Worm (Caenorhabditis elegans) whole organism, mixed stage, embryonic: ENCODE data around the gene ZK666.11.
A peak's percentile ranks its signal among the peaks of the same experiment; 100 is the strongest.

Experiments
- M03D4.4 ChIP-seq: sonication (generic microtip); optimal IDR thresholded peaks from 2 replicates; lab custom pipeline; 2017; ENCODE audit warnings: mild to moderate bottlenecking, missing genetic modification characterization, missing compliant biosample characterization
- bed-3 ChIP-seq: fragments of 200-800 bp; sonication (Bioruptor generic); optimal IDR thresholded peaks from 3 replicates; lab custom pipeline; 2018; ENCODE audit warnings: mild to moderate bottlenecking, missing genetic modification characterization, moderate library complexity, missing compliant biosample characterization
- blmp-1 ChIP-seq: fragments of 150-350 bp; optimal IDR thresholded peaks from 2 replicates; lab custom pipeline; 2014; ENCODE audit warnings: missing biosample characterization, missing genetic modification characterization
- ceh-43 ChIP-seq: fragments of 200-800 bp; sonication (Bioruptor generic); optimal IDR thresholded peaks from 2 replicates; lab custom pipeline; 2018; ENCODE audit warnings: mild to moderate bottlenecking, missing genetic modification characterization, moderate library complexity, missing compliant biosample characterization
- ceh-83 ChIP-seq: fragments of 200-800 bp; sonication (Bioruptor generic); optimal IDR thresholded peaks from 2 replicates; lab custom pipeline; 2018; ENCODE audit warnings: mild to moderate bottlenecking, missing genetic modification characterization, missing compliant biosample characterization
- ces-1 ChIP-seq: fragments of 150-350 bp; optimal IDR thresholded peaks from 2 replicates; lab custom pipeline; 2014; ENCODE audit warnings: missing biosample characterization, missing genetic modification reagents, missing genetic modification characterization
- cnd-1 ChIP-seq: fragments of 200-800 bp; sonication (Bioruptor generic); optimal IDR thresholded peaks from 2 replicates; lab custom pipeline; 2018; ENCODE audit warnings: mild to moderate bottlenecking, missing genetic modification characterization, missing compliant biosample characterization
- drap-1 ChIP-seq: fragments of 200-800 bp; sonication (Bioruptor generic); optimal IDR thresholded peaks from 3 replicates; lab custom pipeline; 2018; ENCODE audit warnings: mild to moderate bottlenecking, missing genetic modification characterization, missing compliant biosample characterization
- elt-1 ChIP-seq: sonication (generic microtip); optimal IDR thresholded peaks from 2 replicates; lab custom pipeline; 2017; ENCODE audit warnings: missing genetic modification characterization, mild to moderate bottlenecking, missing compliant biosample characterization, antibody characterized with exemption, moderate library complexity, borderline replicate concordance; ENCODE audit not compliant: insufficient read depth
- elt-3 ChIP-seq: fragments of 150-350 bp; optimal IDR thresholded peaks from 2 replicates; lab custom pipeline; 2014; ENCODE audit warnings: missing biosample characterization, missing genetic modification characterization
- flh-1 ChIP-seq: fragments of 200-800 bp; sonication (Bioruptor generic); optimal IDR thresholded peaks from 2 replicates; lab custom pipeline; 2018; ENCODE audit warnings: mild to moderate bottlenecking, missing genetic modification characterization, moderate library complexity, missing compliant biosample characterization
- ham-2 ChIP-seq: fragments of 200-800 bp; sonication (Bioruptor generic); optimal IDR thresholded peaks from 2 replicates; lab custom pipeline; 2018; ENCODE audit warnings: mild to moderate bottlenecking, missing genetic modification characterization, missing compliant biosample characterization
- hlh-1 ChIP-seq: fragments of 150-350 bp; optimal IDR thresholded peaks from 2 replicates; lab custom pipeline; 2014; ENCODE audit warnings: missing biosample characterization, missing genetic modification reagents, missing genetic modification characterization
- lin-13 ChIP-seq: fragments of 150-350 bp; optimal IDR thresholded peaks from 2 replicates; lab custom pipeline; 2014; ENCODE audit warnings: missing biosample characterization, missing genetic modification characterization
- lin-32 ChIP-seq: fragments of 200-800 bp; sonication (Bioruptor generic); optimal IDR thresholded peaks from 2 replicates; lab custom pipeline; 2018; ENCODE audit warnings: mild to moderate bottlenecking, missing genetic modification characterization, missing compliant biosample characterization
- lsy-2 ChIP-seq: fragments of 150-350 bp; optimal IDR thresholded peaks from 2 replicates; lab custom pipeline; 2014; ENCODE audit warnings: missing biosample characterization, missing genetic modification characterization
- mab-5 ChIP-seq: fragments of 150-350 bp; optimal IDR thresholded peaks from 2 replicates; lab custom pipeline; 2014; ENCODE audit warnings: missing biosample characterization, missing genetic modification characterization
- mep-1 ChIP-seq: fragments of 150-350 bp; optimal IDR thresholded peaks from 2 replicates; lab custom pipeline; 2017; ENCODE audit warnings: missing biosample characterization, missing genetic modification reagents, missing genetic modification characterization, inconsistent platforms
- mls-2 ChIP-seq: sonication (generic microtip); optimal IDR thresholded peaks from 2 replicates; lab custom pipeline; 2016; ENCODE audit warnings: mild to moderate bottlenecking, missing genetic modification characterization, moderate library complexity, missing compliant biosample characterization
- nhr-12 ChIP-seq: fragments of 150-350 bp; optimal IDR thresholded peaks from 2 replicates; lab custom pipeline; 2014; ENCODE audit warnings: missing biosample characterization, missing genetic modification characterization
- nhr-2 ChIP-seq: fragments of 150-350 bp; optimal IDR thresholded peaks from 2 replicates; lab custom pipeline; 2014; ENCODE audit warnings: missing biosample characterization, missing genetic modification characterization
- nhr-237 ChIP-seq: fragments of 150-350 bp; optimal IDR thresholded peaks from 2 replicates; lab custom pipeline; 2014; ENCODE audit warnings: missing biosample characterization, missing genetic modification characterization
- nhr-28 ChIP-seq: fragments of 150-350 bp; optimal IDR thresholded peaks from 2 replicates; lab custom pipeline; 2014; ENCODE audit warnings: missing biosample characterization, missing genetic modification characterization
- nhr-76 ChIP-seq: sonication (generic microtip); optimal IDR thresholded peaks from 2 replicates; lab custom pipeline; 2017; ENCODE audit warnings: missing biosample characterization, missing genetic modification characterization
- pha-4 ChIP-seq: fragments of 150-350 bp; optimal IDR thresholded peaks from 2 replicates; lab custom pipeline; 2018; ENCODE audit warnings: missing biosample characterization, missing genetic modification reagents, missing genetic modification characterization
- sem-2 ChIP-seq: fragments of 200-800 bp; sonication (Bioruptor generic); optimal IDR thresholded peaks from 2 replicates; lab custom pipeline; 2018; ENCODE audit warnings: mild to moderate bottlenecking, missing genetic modification characterization, missing compliant biosample characterization
- snpc-4 ChIP-seq: fragments of 150-350 bp; optimal IDR thresholded peaks from 2 replicates; lab custom pipeline; 2014; ENCODE audit warnings: missing biosample characterization, missing genetic modification characterization
- sptf-1 ChIP-seq: sonication (generic microtip); optimal IDR thresholded peaks from 2 replicates; lab custom pipeline; 2017; ENCODE audit warnings: mild to moderate bottlenecking, missing genetic modification characterization, moderate library complexity, missing compliant biosample characterization
- unc-120 ChIP-seq: sonication (generic microtip); optimal IDR thresholded peaks from 2 replicates; lab custom pipeline; 2017; ENCODE audit warnings: missing genetic modification characterization, missing compliant biosample characterization; ENCODE audit not compliant: poor library complexity, severe bottlenecking
- unc-39 ChIP-seq: fragments of 150-350 bp; optimal IDR thresholded peaks from 2 replicates; lab custom pipeline; 2014; ENCODE audit warnings: missing biosample characterization, missing genetic modification characterization
- unc-62 ChIP-seq: fragments of 150-350 bp; optimal IDR thresholded peaks from 2 replicates; lab custom pipeline; 2014; ENCODE audit warnings: missing biosample characterization, missing genetic modification reagents, missing genetic modification characterization
- zip-8 ChIP-seq: fragments of 150-350 bp; optimal IDR thresholded peaks from 2 replicates; lab custom pipeline; 2014; ENCODE audit warnings: missing biosample characterization, missing genetic modification characterization
- ztf-11 ChIP-seq: fragments of 150-350 bp; optimal IDR thresholded peaks from 2 replicates; lab custom pipeline; 2014; ENCODE audit warnings: missing biosample characterization, missing genetic modification characterization

The ZK666.11 gene

ce11 chrII:10449707-10450106 lies 32.6 kb upstream of the ZK666.11 start, which contains the start of gene lin-56:
Gene lin-56, plus strand, starts transcription at chrII:10450007.
- no peak for TF ChIP-seq ceh-43 (GFP tag; lab: Kevin White, UChicago)
- TF ChIP-seq ztf-11 = no peak
- no peak for TF ChIP-seq drap-1 (GFP tag; lab: Kevin White, UChicago)
- no peak for TF ChIP-seq nhr-237 (tag; lab: Kevin White, UChicago)
- TF ChIP-seq ceh-83 (GFP tag; lab: Kevin White, UChicago) = no peak
- no peak for TF ChIP-seq nhr-12 (tag; lab: Kevin White, UChicago)
- no peak for TF ChIP-seq cnd-1
- TF ChIP-seq mls-2 = no peak
- no peak for TF ChIP-seq mab-5 (tag; lab: Kevin White, UChicago)
- no peak for TF ChIP-seq lsy-2 (tag; lab: Kevin White, UChicago)
- TF ChIP-seq unc-120 = no peak
- no peak for TF ChIP-seq nhr-76
- no peak for TF ChIP-seq sem-2 (GFP tag; lab: Kevin White, UChicago)
- no peak for TF ChIP-seq pha-4 (tag; lab: Kevin White, UChicago)
- no peak for TF ChIP-seq blmp-1 (tag; lab: Kevin White, UChicago)
- no peak for TF ChIP-seq zip-8 (tag; lab: Kevin White, UChicago)

DNA sequence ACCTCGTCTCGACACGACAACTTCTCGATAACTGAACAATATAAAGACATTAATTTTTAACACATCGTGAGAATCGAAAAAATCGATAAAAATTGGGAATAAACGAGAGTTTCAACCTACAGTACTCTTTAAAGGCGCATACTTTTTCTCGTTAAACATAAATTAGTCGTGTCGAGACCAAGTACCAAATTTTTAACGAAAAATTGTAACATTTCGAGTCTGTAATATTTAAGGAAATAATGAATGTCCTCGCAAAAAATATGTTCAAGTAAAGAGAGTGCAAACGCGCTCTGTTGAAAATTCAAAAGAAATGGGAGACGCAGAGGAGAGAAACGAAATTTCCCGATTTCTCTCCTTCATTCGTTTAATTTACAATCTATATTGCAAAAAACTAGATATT lies 32.0 kb upstream of the ZK666.11 start:
- TF ChIP-seq lsy-2 (tag; lab: Kevin White, UChicago) (no peak), nhr-2 (tag; lab: Kevin White, UChicago) (no peak), mep-1 (tag; lab: Kevin White, UChicago) (peak; percentile 27)

ce11 chrII:10452620-10453019 lies 29.7 kb upstream of the ZK666.11 start, which contains the start of gene ZK673.4:
Gene ZK673.4, plus strand, starts transcription at chrII:10452920.
- TF ChIP-seq sptf-1 (no peak), zip-8 (tag; lab: Kevin White, UChicago) (no peak), flh-1 (GFP tag; lab: Kevin White, UChicago) (no peak), lin-32 (GFP tag; lab: Kevin White, UChicago) (no peak), nhr-237 (tag; lab: Kevin White, UChicago) (no peak), ham-2 (GFP tag; lab: Kevin White, UChicago) (no peak), M03D4.4 (no peak), ceh-43 (GFP tag; lab: Kevin White, UChicago) (no peak), blmp-1 (tag; lab: Kevin White, UChicago) (no peak), elt-3 (tag; lab: Kevin White, UChicago) (no peak), ztf-11 (no peak), cnd-1 (no peak)

DNA sequence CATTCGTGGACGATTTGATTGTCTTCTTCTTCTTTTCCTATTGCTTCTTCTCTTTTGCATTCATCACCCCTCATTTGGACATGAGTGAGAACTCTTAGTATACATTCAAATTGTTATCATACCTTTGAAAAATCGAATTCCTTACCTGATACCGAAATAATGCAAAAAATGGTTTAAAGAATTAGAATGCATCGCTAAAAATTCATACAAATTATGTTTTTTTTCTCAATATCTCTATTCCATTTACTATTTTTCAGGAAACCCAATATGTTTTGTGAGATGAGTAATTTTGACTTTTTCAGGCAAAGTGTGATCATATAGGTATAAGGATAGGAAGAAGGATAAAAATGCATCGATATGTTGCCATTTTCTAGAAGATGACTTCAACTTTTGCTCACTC lies 25.3 kb upstream of the ZK666.11 start, which contains the start of gene ZK673.11:
Gene ZK673.11, plus strand, starts transcription at position 301 of the 400 bp plus-strand sequence.
- TF ChIP-seq ces-1 (GFP tag; lab: Kevin White, UChicago) (no peak), cnd-1 (no peak), M03D4.4 (no peak), ztf-11 (no peak), unc-39 (tag; lab: Kevin White, UChicago) (no peak), unc-120 (no peak), bed-3 (no peak), flh-1 (GFP tag; lab: Kevin White, UChicago) (no peak)

ce11 chrII:10461207-10461606 lies 21.1 kb upstream of the ZK666.11 start, which contains the start of gene ZK673.5:
Gene ZK673.5, plus strand, starts transcription at chrII:10461507.
- TF ChIP-seq snpc-4 = no peak
- no peak for TF ChIP-seq cnd-1
- no peak for TF ChIP-seq unc-62
- no peak for TF ChIP-seq bed-3
- no peak for TF ChIP-seq sem-2 (GFP tag; lab: Kevin White, UChicago)
- TF ChIP-seq lsy-2 (tag; lab: Kevin White, UChicago) = no peak
- TF ChIP-seq unc-120 = no peak
- no peak for TF ChIP-seq drap-1 (GFP tag; lab: Kevin White, UChicago)
- no peak for TF ChIP-seq flh-1 (GFP tag; lab: Kevin White, UChicago)
- TF ChIP-seq ceh-83 (GFP tag; lab: Kevin White, UChicago) = no peak
- TF ChIP-seq nhr-28 = no peak
- TF ChIP-seq elt-1 = no peak
- TF ChIP-seq nhr-76 = no peak
- TF ChIP-seq mls-2 = no peak
- no peak for TF ChIP-seq lin-13 (tag; lab: Kevin White, UChicago)
- no peak for TF ChIP-seq ces-1 (GFP tag; lab: Kevin White, UChicago)
- TF ChIP-seq mab-5 (tag; lab: Kevin White, UChicago) = no peak
- no peak for TF ChIP-seq blmp-1 (tag; lab: Kevin White, UChicago)
- no peak for TF ChIP-seq hlh-1 (tag; lab: Kevin White, UChicago)
